Fruit fly (Drosophila melanogaster) whole organism, embryonic: ENCODE measurements around the gene CAH1.
A peak's percentile ranks its signal among the peaks of the same experiment; 100 is the strongest.

ENCODE experiments used
- CG10267 ChIP-seq: fragments of 200-800 bp; sonication (Bioruptor generic); optimal IDR thresholded peaks from 2 replicates; lab custom pipeline; 2018; ENCODE audit warnings: missing biosample characterization, mild to moderate bottlenecking, missing genetic modification characterization, moderate library complexity
- CG8089 ChIP-seq: fragments of 200-800 bp; sonication (Bioruptor generic); optimal IDR thresholded peaks from 3 replicates; lab custom pipeline; 2016; ENCODE audit warnings: missing biosample characterization, missing genetic modification characterization
- D ChIP-seq, 2 experiments: fragments of 200-800 bp in 1 of 2; fragments of >200 bp in 1 of 2; sonication (Bioruptor generic) in 1 of 2; optimal IDR thresholded peaks; 2 replicates in 1 of 2; 3 replicates in 1 of 2; lab custom pipeline; 2017; ENCODE audit warnings: mild to moderate bottlenecking in 1 of 2, missing biosample characterization in 1 of 2, missing genetic modification characterization in 1 of 2, missing genetic modification reagents in 1 of 2
- E2f2 ChIP-seq: fragments of 200-800 bp; sonication (Bioruptor generic); IDR thresholded peaks from 2 replicates; pipeline ENCODE4 v1.3.6; 2022; ENCODE audit warnings: missing biosample characterization, missing genetic modification characterization
- ERR ChIP-seq: fragments of 200-800 bp; sonication (Bioruptor generic); optimal IDR thresholded peaks from 2 replicates; lab custom pipeline; 2016; ENCODE audit warnings: missing biosample characterization, missing genetic modification characterization
- Mad ChIP-seq: fragments of 200-800 bp; sonication (Bioruptor generic); optimal IDR thresholded peaks from 2 replicates; lab custom pipeline; 2016; ENCODE audit warnings: missing biosample characterization, missing genetic modification characterization
- peb ChIP-seq: fragments of 200-800 bp; sonication (Bioruptor generic); IDR thresholded peaks from 2 replicates; pipeline ENCODE4 v1.3.6; 2022; ENCODE audit warnings: missing biosample characterization, missing genetic modification characterization
- trem ChIP-seq: fragments of 200-800 bp; optimal IDR thresholded peaks from 3 replicates; lab custom pipeline; 2019; ENCODE audit warnings: missing biosample characterization, mild to moderate bottlenecking, missing genetic modification characterization, moderate library complexity
- tx ChIP-seq: fragments of 200-800 bp; sonication (Bioruptor generic); optimal IDR thresholded peaks from 2 replicates; lab custom pipeline; 2016; ENCODE audit warnings: missing biosample characterization, missing genetic modification characterization

DNA sequence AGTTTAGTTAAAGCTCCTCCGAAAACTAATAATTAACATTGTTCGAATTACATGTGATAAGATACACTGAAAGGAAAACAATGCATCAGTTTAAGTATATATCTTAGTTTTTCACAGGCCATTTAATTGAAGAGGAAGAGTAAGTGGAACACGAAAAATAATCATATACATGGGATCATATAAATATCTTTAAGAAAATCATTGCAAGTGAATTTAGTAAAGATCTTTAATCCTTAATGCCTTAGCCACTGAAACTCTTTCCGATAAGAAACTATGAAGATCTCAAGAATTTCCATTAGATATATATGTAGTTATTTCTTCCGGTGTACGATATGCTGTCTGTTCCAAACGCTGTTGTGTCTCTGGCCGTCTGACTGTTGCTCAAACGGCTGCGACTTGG is 24.8 kb upstream of the CAH1 start:
- TF ChIP-seq D (optimal IDR thresholded peaks at IDR 0.05; lab: Kevin White, UChicago) (no peak), D (GFP tag; optimal IDR thresholded peaks at IDR 0.05; lab: Kevin White, UChicago) (peak; percentile 1), CG8089 (GFP tag; lab: Kevin White, UChicago) (no peak), CG10267 (tag; lab: Kevin White, UChicago) (peak; percentile 47), Mad (GFP tag; lab: Kevin White, UChicago) (peak; percentile 18), E2f2 (GFP tag; lab: Robert Waterston, UW) (peak; percentile 38; the same call in 1 of the 2 replicates), peb (GFP tag; lab: Robert Waterston, UW) (no peak), tx (GFP tag; lab: Kevin White, UChicago) (peak; percentile 26), trem (tag; lab: Kevin White, UChicago) (no peak), ERR (GFP tag; lab: Kevin White, UChicago) (no peak)
